Worm (Caenorhabditis elegans) whole organism, L4 larva: Measurements from ENCODE around the gene clec-187.

Experiments
- D1046.2 ChIP-seq: fragments of 200-800 bp; sonication (Bioruptor generic); IDR thresholded peaks from 2 replicates; pipeline ENCODE4 v1.3.6; 2022; ENCODE audit warnings: missing genetic modification characterization, missing compliant biosample characterization
- F10B5.3 ChIP-seq: sonication (generic microtip); optimal IDR thresholded peaks from 2 replicates; lab custom pipeline; 2016; ENCODE audit warnings: mild to moderate bottlenecking, missing genetic modification characterization, missing compliant biosample characterization
- F26F4.8 ChIP-seq: fragments of 200-800 bp; sonication (Bioruptor generic); conservative IDR thresholded peaks from 2 replicates; pipeline ENCODE4 v1.3.6; 2022; ENCODE audit warnings: missing genetic modification characterization, missing compliant biosample characterization
- Y5F2A.4 ChIP-seq: fragments of 200-800 bp; sonication (Bioruptor generic); optimal IDR thresholded peaks from 2 replicates; lab custom pipeline; 2018; ENCODE audit warnings: mild to moderate bottlenecking, missing genetic modification characterization, missing compliant biosample characterization
- Y75B8A.6 ChIP-seq: fragments of 200-800 bp; sonication (Bioruptor generic); IDR thresholded peaks from 2 replicates; pipeline ENCODE4 v1.3.6; 2022; ENCODE audit warnings: missing genetic modification reagents, missing genetic modification characterization, missing compliant biosample characterization
- ZK337.2 ChIP-seq: fragments of 200-800 bp; sonication (Bioruptor generic); IDR thresholded peaks from 2 replicates; pipeline ENCODE4 v1.3.6; 2022; ENCODE audit warnings: missing genetic modification reagents, missing genetic modification characterization, missing compliant biosample characterization
- aly-2 ChIP-seq: sonication (generic microtip); optimal IDR thresholded peaks from 2 replicates; lab custom pipeline; 2018; ENCODE audit warnings: missing biosample characterization, missing genetic modification characterization
- ceh-44 ChIP-seq: fragments of 200-800 bp; sonication (Bioruptor generic); IDR thresholded peaks from 2 replicates; pipeline ENCODE4 v1.3.6; 2022; ENCODE audit warnings: missing genetic modification reagents, missing genetic modification characterization, missing compliant biosample characterization
- daf-16 ChIP-seq, 3 experiments: sonication (generic microtip); optimal IDR thresholded peaks; 2 replicates each; lab custom pipeline; 2016 to 2017; ENCODE audit warnings: missing genetic modification characterization in 3 of 3, missing genetic modification reagents in 3 of 3, mild to moderate bottlenecking in 2 of 3, missing compliant biosample characterization in 2 of 3, missing biosample characterization in 1 of 3, moderate library complexity in 1 of 3
- dmd-6 ChIP-seq: fragments of 200-800 bp; sonication (Bioruptor generic); IDR thresholded peaks from 2 replicates; pipeline ENCODE4 v1.3.6; 2022; ENCODE audit warnings: missing genetic modification reagents, missing genetic modification characterization, missing compliant biosample characterization
- dmd-8 ChIP-seq: fragments of 200-800 bp; sonication (Bioruptor generic); IDR thresholded peaks from 2 replicates; pipeline ENCODE4 v1.3.6; 2022; ENCODE audit warnings: missing genetic modification characterization, missing compliant biosample characterization
- dmd-9 ChIP-seq: fragments of 200-800 bp; sonication (Bioruptor generic); IDR thresholded peaks from 2 replicates; pipeline ENCODE4 v1.3.6; 2022; ENCODE audit warnings: missing genetic modification reagents, missing genetic modification characterization, missing compliant biosample characterization
- duxl-1 ChIP-seq: sonication (generic microtip); optimal IDR thresholded peaks from 2 replicates; lab custom pipeline; 2016; ENCODE audit warnings: mild to moderate bottlenecking, missing genetic modification characterization, moderate library complexity, missing compliant biosample characterization; ENCODE audit not compliant: poor library complexity
- dve-1 ChIP-seq: sonication (generic microtip); optimal IDR thresholded peaks from 2 replicates; lab custom pipeline; 2017; ENCODE audit warnings: antibody characterized with exemption, mild to moderate bottlenecking, missing genetic modification characterization, missing compliant biosample characterization; ENCODE audit not compliant: insufficient read depth
- fos-1 ChIP-seq: fragments of 150-350 bp; optimal IDR thresholded peaks from 2 replicates; lab custom pipeline; 2014; ENCODE audit warnings: missing biosample characterization, missing genetic modification characterization
- hif-1 ChIP-seq, 2 experiments: sonication (generic microtip); optimal IDR thresholded peaks; 2 replicates each; lab custom pipeline; 2016 to 2017; ENCODE audit warnings: missing compliant biosample characterization in 2 of 2, missing genetic modification characterization in 2 of 2, missing genetic modification reagents in 2 of 2, missing genotype in 2 of 2, mild to moderate bottlenecking in 1 of 2
- hlh-11 ChIP-seq: fragments of 200-800 bp; sonication (Bioruptor generic); optimal IDR thresholded peaks from 2 replicates; lab custom pipeline; 2018; ENCODE audit warnings: mild to moderate bottlenecking, missing genetic modification characterization, missing compliant biosample characterization
- hlh-30 ChIP-seq: sonication (generic microtip); optimal IDR thresholded peaks from 2 replicates; lab custom pipeline; 2017; ENCODE audit warnings: antibody characterized with exemption, mild to moderate bottlenecking, missing genetic modification characterization, missing compliant biosample characterization; ENCODE audit not compliant: insufficient read depth
- hmg-1.1 ChIP-seq: fragments of 200-800 bp; sonication (Bioruptor generic); IDR thresholded peaks from 2 replicates; pipeline ENCODE4 v1.3.6; 2022; ENCODE audit warnings: missing genetic modification reagents, missing genetic modification characterization, missing compliant biosample characterization
- lin-15B ChIP-seq: fragments of 150-350 bp; sonication (generic microtip); optimal IDR thresholded peaks from 3 replicates; lab custom pipeline; 2014; ENCODE audit warnings: missing biosample characterization, missing genetic modification characterization
- lin-29 ChIP-seq: fragments of 200-800 bp; sonication (Bioruptor generic); IDR thresholded peaks from 2 replicates; pipeline ENCODE4 v1.3.6; 2022; ENCODE audit warnings: missing genetic modification reagents, missing genetic modification characterization, missing compliant biosample characterization
- lin-39 ChIP-seq: fragments of 150-350 bp; optimal IDR thresholded peaks from 2 replicates; lab custom pipeline; 2014; ENCODE audit warnings: missing biosample characterization, missing genetic modification reagents, missing genetic modification characterization
- lir-3 ChIP-seq: sonication (generic microtip); optimal IDR thresholded peaks from 2 replicates; lab custom pipeline; 2016; ENCODE audit warnings: mild to moderate bottlenecking, missing genetic modification characterization, missing compliant biosample characterization
- lsy-2 ChIP-seq, 2 experiments: fragments of 150-350 bp in 1 of 2; sonication (generic microtip) in 1 of 2; optimal IDR thresholded peaks; 2 replicates each; lab custom pipeline; 2014 to 2017; ENCODE audit warnings: missing biosample characterization in 2 of 2, missing genetic modification characterization in 2 of 2
- madf-9 ChIP-seq: fragments of 200-800 bp; sonication (Bioruptor generic); conservative IDR thresholded peaks from 2 replicates; pipeline ENCODE4 v1.3.6; 2022; ENCODE audit warnings: missing genetic modification reagents, missing genetic modification characterization, missing compliant biosample characterization
- mdl-1 ChIP-seq, 2 experiments: fragments of 150-350 bp in 1 of 2; sonication (generic microtip) in 1 of 2; optimal IDR thresholded peaks; 2 replicates each; lab custom pipeline; 2014 to 2017; ENCODE audit warnings: missing biosample characterization in 2 of 2, missing genetic modification characterization in 2 of 2
- mep-1 ChIP-seq: fragments of 150-350 bp; sonication (generic microtip); optimal IDR thresholded peaks from 3 replicates; lab custom pipeline; 2014; ENCODE audit warnings: missing biosample characterization, missing genetic modification characterization
- nhr-10 ChIP-seq: fragments of 150-350 bp; optimal IDR thresholded peaks from 2 replicates; lab custom pipeline; 2014; ENCODE audit warnings: missing biosample characterization, missing genetic modification characterization
- nhr-237 ChIP-seq: sonication (generic microtip); optimal IDR thresholded peaks from 2 replicates; lab custom pipeline; 2017; ENCODE audit warnings: missing biosample characterization, missing genetic modification characterization
- nhr-28 ChIP-seq: fragments of 150-350 bp; optimal IDR thresholded peaks from 2 replicates; lab custom pipeline; 2014; ENCODE audit warnings: missing biosample characterization, missing genetic modification characterization
- nhr-41 ChIP-seq: fragments of 200-800 bp; sonication (Bioruptor generic); IDR thresholded peaks from 2 replicates; pipeline ENCODE4 v1.3.6; 2022; ENCODE audit warnings: missing genetic modification reagents, missing genetic modification characterization, missing compliant biosample characterization
- nhr-76 ChIP-seq: fragments of 150-350 bp; optimal IDR thresholded peaks from 2 replicates; lab custom pipeline; 2014; ENCODE audit warnings: missing biosample characterization, missing genetic modification characterization
- nhr-77 ChIP-seq: fragments of 150-350 bp; optimal IDR thresholded peaks from 2 replicates; lab custom pipeline; 2014; ENCODE audit warnings: missing biosample characterization, missing genetic modification characterization
- pqm-1 ChIP-seq: sonication (generic microtip); optimal IDR thresholded peaks from 2 replicates; lab custom pipeline; 2017; ENCODE audit warnings: missing biosample characterization, missing genetic modification characterization
- rbr-2 ChIP-seq: sonication (generic microtip); optimal IDR thresholded peaks from 2 replicates; lab custom pipeline; 2016; ENCODE audit warnings: missing genotype, missing genetic modification characterization, missing compliant biosample characterization
- saeg-2 ChIP-seq: fragments of 200-800 bp; sonication (Bioruptor generic); IDR thresholded peaks from 2 replicates; pipeline ENCODE4 v1.3.6; 2022; ENCODE audit warnings: missing genetic modification reagents, missing genetic modification characterization, missing compliant biosample characterization
- skn-1 ChIP-seq: fragments of 150-350 bp; optimal IDR thresholded peaks from 2 replicates; lab custom pipeline; 2014; ENCODE audit warnings: missing biosample characterization, missing genetic modification characterization
- spr-1 ChIP-seq: sonication (generic microtip); optimal IDR thresholded peaks from 2 replicates; lab custom pipeline; 2016; ENCODE audit warnings: mild to moderate bottlenecking, missing genetic modification characterization, missing compliant biosample characterization
- spr-3 ChIP-seq: fragments of 200-800 bp; sonication (Bioruptor generic); optimal IDR thresholded peaks from 2 replicates; lab custom pipeline; 2018; ENCODE audit warnings: mild to moderate bottlenecking, missing genetic modification characterization, missing compliant biosample characterization
- tag-97 ChIP-seq: fragments of 200-800 bp; sonication (Bioruptor generic); IDR thresholded peaks from 2 replicates; pipeline ENCODE4 v1.3.6; 2022; ENCODE audit warnings: missing genetic modification characterization, missing compliant biosample characterization
- zfp-2 ChIP-seq: sonication (generic microtip); optimal IDR thresholded peaks from 2 replicates; lab custom pipeline; 2016; ENCODE audit warnings: mild to moderate bottlenecking, missing genetic modification characterization, missing compliant biosample characterization
- zip-2 ChIP-seq: fragments of 150-350 bp; optimal IDR thresholded peaks from 2 replicates; lab custom pipeline; 2014; ENCODE audit warnings: missing biosample characterization, missing genetic modification characterization
- ztf-11 ChIP-seq: fragments of 150-350 bp; optimal IDR thresholded peaks from 2 replicates; lab custom pipeline; 2014; ENCODE audit warnings: missing biosample characterization, missing genetic modification characterization
- ztf-7 ChIP-seq: fragments of 150-350 bp; optimal IDR thresholded peaks from 2 replicates; lab custom pipeline; 2014; ENCODE audit warnings: missing biosample characterization, missing genetic modification characterization

clec-187 gene

DNA sequence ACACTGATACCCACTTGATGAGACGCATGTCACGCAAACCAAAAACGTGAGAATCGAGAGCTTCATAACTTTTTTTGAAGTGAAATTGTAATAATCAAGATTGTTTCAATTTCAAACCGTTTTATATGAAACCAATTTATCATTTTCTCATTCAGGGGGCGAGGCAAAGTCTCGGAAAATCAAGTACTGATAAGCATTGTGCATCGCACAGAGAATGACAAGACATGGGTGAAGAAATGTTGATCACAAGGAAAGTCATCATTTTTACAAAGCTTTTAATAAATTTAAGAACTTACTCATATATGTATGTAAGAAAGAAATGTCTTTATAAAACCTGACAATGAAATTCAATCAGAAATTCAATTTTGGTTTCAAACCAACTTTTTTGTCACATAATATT lies 35.2 kb upstream of the clec-187 start, which contains the start of gene K08D8.3:
K08D8.3 (minus strand) TSS at position 131 of the 400 bp plus-strand sequence.
- TF ChIP-seq dmd-9 (no peak), duxl-1 (tag; lab: Kevin White, UChicago) (no peak), ceh-44 (no peak), ztf-11 (tag; lab: Kevin White, UChicago) (no peak), hlh-30 (tag; lab: Kevin White, UChicago) (peak; percentile 34), rbr-2 (no peak), zfp-2 (tag; lab: Kevin White, UChicago) (no peak), dmd-8 (GFP tag; lab: Robert Waterston, UW) (no peak), dmd-6 (GFP tag; lab: Robert Waterston, UW) (peak; percentile 82), zip-2 (no peak), skn-1 (no peak), Y75B8A.6 (no peak), tag-97 (no peak), dve-1 (peak; percentile 50), nhr-41 (no peak), ZK337.2 (no peak), pqm-1 (peak; percentile 92), nhr-10 (tag; lab: Kevin White, UChicago) (no peak), mep-1 (tag; lab: Kevin White, UChicago) (no peak), nhr-77 (tag; lab: Kevin White, UChicago) (peak; percentile 36), nhr-237 (tag; lab: Kevin White, UChicago) (no peak), hmg-1.1 (no peak), fos-1 (no peak), Y5F2A.4 (GFP tag; lab: Kevin White, UChicago) (no peak), lin-15B (tag; lab: Kevin White, UChicago) (no peak), aly-2 (no peak), mdl-1 (tag; optimal IDR thresholded peaks at IDR 0.05; lab: Kevin White, UChicago) (no peak), lsy-2 (tag; optimal IDR thresholded peaks at IDR 0.05; lab: Kevin White, UChicago) (no peak), nhr-28 (tag; lab: Kevin White, UChicago) (peak; percentile 63), madf-9 (GFP tag; lab: Robert Waterston, UW) (no peak), spr-3 (GFP tag; lab: Kevin White, UChicago) (no peak), lin-29 (no peak), lin-39 (no peak), saeg-2 (GFP tag; lab: Robert Waterston, UW) (no peak), hlh-11 (tag; lab: Kevin White, UChicago) (peak; percentile 41), F10B5.3 (tag; lab: Kevin White, UChicago) (no peak), hif-1 (tag; optimal IDR thresholded peaks at IDR 0.05; lab: Kevin White, UChicago) (no peak), ztf-7 (tag; lab: Kevin White, UChicago) (no peak), nhr-76 (tag; lab: Kevin White, UChicago) (no peak), F26F4.8 (no peak), lir-3 (tag; lab: Kevin White, UChicago) (no peak), spr-1 (tag; lab: Kevin White, UChicago) (no peak), daf-16 (GFP tag; optimal IDR thresholded peaks at IDR 0.05; lab: Kevin White, UChicago) (no peak), daf-16 (tag; optimal IDR thresholded peaks at IDR 0.05; lab: Kevin White, UChicago) (peak; percentile 78), D1046.2 (GFP tag; lab: Robert Waterston, UW) (no peak)
